Worm (Caenorhabditis elegans) whole organism, L1 larva: Measurements from ENCODE around the gene lec-7.

ENCODE experiments used
- C34B4.2 ChIP-seq: sonication (generic microtip); optimal IDR thresholded peaks from 2 replicates; lab custom pipeline; 2017; ENCODE audit warnings: mild to moderate bottlenecking, missing genetic modification characterization, missing compliant biosample characterization
- F16B12.6 ChIP-seq: fragments of 150-350 bp; optimal IDR thresholded peaks from 2 replicates; lab custom pipeline; 2014; ENCODE audit warnings: missing biosample characterization, missing genetic modification characterization
- alr-1 ChIP-seq: fragments of 200-800 bp; sonication (Bioruptor generic); optimal IDR thresholded peaks from 2 replicates; lab custom pipeline; 2018; ENCODE audit warnings: borderline replicate concordance, mild to moderate bottlenecking, missing genetic modification characterization, missing compliant biosample characterization
- aly-2 ChIP-seq: fragments of 150-350 bp; optimal IDR thresholded peaks from 2 replicates; lab custom pipeline; 2014; ENCODE audit warnings: missing biosample characterization, missing genetic modification characterization
- blmp-1 ChIP-seq: fragments of 150-350 bp; optimal IDR thresholded peaks from 2 replicates; lab custom pipeline; 2014; ENCODE audit warnings: missing biosample characterization, missing genetic modification characterization
- ceh-8 ChIP-seq: fragments of 200-800 bp; sonication (Bioruptor generic); optimal IDR thresholded peaks from 2 replicates; lab custom pipeline; 2018; ENCODE audit warnings: mild to moderate bottlenecking, missing genetic modification characterization, moderate library complexity, missing compliant biosample characterization
- ceh-88 ChIP-seq: fragments of 200-800 bp; sonication (Bioruptor generic); IDR thresholded peaks from 2 replicates; pipeline ENCODE4 v1.3.6; 2022; ENCODE audit warnings: missing genetic modification characterization, missing compliant biosample characterization
- dsc-1 ChIP-seq: sonication (generic microtip); optimal IDR thresholded peaks from 2 replicates; lab custom pipeline; 2016; ENCODE audit warnings: mild to moderate bottlenecking, missing genetic modification characterization, missing compliant biosample characterization
- efl-1 ChIP-seq, 4 experiments: fragments of 150-350 bp; optimal IDR thresholded peaks in 3 of 4; peaks in 1 of 4; 1 replicate in 1 of 4; 2 replicates in 3 of 4; lab custom pipeline; 2014; ENCODE audit warnings: missing biosample characterization in 2 of 4, missing genetic modification characterization in 2 of 4, missing genetic modification reagents in 2 of 4
- egl-13 ChIP-seq: sonication (generic microtip); optimal IDR thresholded peaks from 2 replicates; lab custom pipeline; 2016; ENCODE audit warnings: missing genotype, missing genetic modification reagents, missing genetic modification characterization, missing compliant biosample characterization
- egl-27 ChIP-seq, 2 experiments: fragments of 150-350 bp in 1 of 2; sonication (generic microtip); optimal IDR thresholded peaks; 3 replicates each; lab custom pipeline; 2017 to 2018; ENCODE audit warnings: missing biosample characterization in 2 of 2, missing genetic modification characterization in 2 of 2, missing genetic modification reagents in 2 of 2
- elt-3 ChIP-seq, 6 experiments: fragments of 150-350 bp in 1 of 6; sonication (generic microtip); optimal IDR thresholded peaks; 2 replicates each; lab custom pipeline; 2017 to 2018; ENCODE audit warnings: missing biosample characterization in 6 of 6, missing genetic modification characterization in 6 of 6, inconsistent platforms in 1 of 6
- fkh-4 ChIP-seq: sonication (generic microtip); optimal IDR thresholded peaks from 2 replicates; lab custom pipeline; 2016; ENCODE audit warnings: missing compliant biosample characterization, missing genetic modification characterization, borderline replicate concordance
- hlh-17 ChIP-seq: fragments of 200-800 bp; sonication (Bioruptor generic); optimal IDR thresholded peaks from 2 replicates; lab custom pipeline; 2018; ENCODE audit warnings: missing genetic modification characterization, mild to moderate bottlenecking, missing compliant biosample characterization, moderate library complexity, borderline replicate concordance
- hlh-4 ChIP-seq: sonication (generic microtip); optimal IDR thresholded peaks from 2 replicates; lab custom pipeline; 2016; ENCODE audit warnings: mild to moderate bottlenecking, missing genetic modification characterization, missing compliant biosample characterization
- hpl-2 ChIP-seq: fragments of 150-350 bp; optimal IDR thresholded peaks from 2 replicates; lab custom pipeline; 2014; ENCODE audit warnings: missing biosample characterization, missing genetic modification reagents, missing genetic modification characterization
- lin-13 ChIP-seq: fragments of 150-350 bp; optimal IDR thresholded peaks from 2 replicates; lab custom pipeline; 2014; ENCODE audit warnings: missing biosample characterization, missing genetic modification reagents, missing genetic modification characterization
- lin-14 ChIP-seq: fragments of 200-800 bp; sonication (Bioruptor generic); optimal IDR thresholded peaks from 2 replicates; lab custom pipeline; 2018; ENCODE audit warnings: mild to moderate bottlenecking, missing genetic modification characterization, moderate library complexity, missing compliant biosample characterization
- lin-35 ChIP-seq, 2 experiments: fragments of 150-350 bp; optimal IDR thresholded peaks; 2 replicates each; lab custom pipeline; 2014; ENCODE audit warnings: missing biosample characterization in 2 of 2, missing genetic modification characterization in 2 of 2, missing genetic modification reagents in 2 of 2
- lin-39 ChIP-seq: fragments of 150-350 bp; optimal IDR thresholded peaks from 2 replicates; lab custom pipeline; 2014; ENCODE audit warnings: missing biosample characterization, missing genetic modification reagents, missing genetic modification characterization
- lir-3 ChIP-seq: sonication (generic microtip); optimal IDR thresholded peaks from 2 replicates; lab custom pipeline; 2016; ENCODE audit warnings: mild to moderate bottlenecking, missing genetic modification characterization, moderate library complexity, missing compliant biosample characterization; ENCODE audit not compliant: poor library complexity
- lsy-2 ChIP-seq, 2 experiments: fragments of 150-350 bp; optimal IDR thresholded peaks; 2 replicates each; lab custom pipeline; 2014; ENCODE audit warnings: missing biosample characterization in 2 of 2, missing genetic modification characterization in 2 of 2
- mdl-1 ChIP-seq, 2 experiments: fragments of 150-350 bp; optimal IDR thresholded peaks; 2 replicates each; lab custom pipeline; 2014 to 2017; ENCODE audit warnings: missing biosample characterization in 2 of 2, missing genetic modification characterization in 2 of 2, inconsistent platforms in 1 of 2
- nhr-11 ChIP-seq: fragments of 150-350 bp; optimal IDR thresholded peaks from 2 replicates; lab custom pipeline; 2014; ENCODE audit warnings: missing biosample characterization, missing genetic modification characterization
- nhr-12 ChIP-seq: sonication (generic microtip); optimal IDR thresholded peaks from 2 replicates; lab custom pipeline; 2017; ENCODE audit warnings: missing biosample characterization, missing genetic modification characterization
- nhr-19 ChIP-seq: fragments of 200-800 bp; sonication (Bioruptor generic); conservative IDR thresholded peaks from 2 replicates; pipeline ENCODE4 v1.3.6; 2022; ENCODE audit warnings: missing genetic modification characterization, missing compliant biosample characterization
- nhr-20 ChIP-seq: sonication (generic microtip); optimal IDR thresholded peaks from 2 replicates; lab custom pipeline; 2016; ENCODE audit warnings: mild to moderate bottlenecking, missing genetic modification characterization, missing compliant biosample characterization
- nhr-28 ChIP-seq: fragments of 150-350 bp; optimal IDR thresholded peaks from 2 replicates; lab custom pipeline; 2014; ENCODE audit warnings: missing biosample characterization, missing genetic modification characterization
- nhr-47 ChIP-seq: sonication (generic microtip); optimal IDR thresholded peaks from 2 replicates; lab custom pipeline; 2016; ENCODE audit warnings: mild to moderate bottlenecking, missing genetic modification characterization, moderate library complexity, missing compliant biosample characterization
- nhr-71 ChIP-seq: sonication (generic microtip); optimal IDR thresholded peaks from 2 replicates; lab custom pipeline; 2016; ENCODE audit warnings: mild to moderate bottlenecking, missing genetic modification characterization, moderate library complexity, missing compliant biosample characterization
- nhr-76 ChIP-seq: sonication (generic microtip); optimal IDR thresholded peaks from 2 replicates; lab custom pipeline; 2017; ENCODE audit warnings: missing biosample characterization, missing genetic modification characterization
- nhr-90 ChIP-seq: sonication (generic microtip); optimal IDR thresholded peaks from 2 replicates; lab custom pipeline; 2016; ENCODE audit warnings: mild to moderate bottlenecking, missing genetic modification characterization, missing compliant biosample characterization; ENCODE audit not compliant: poor library complexity
- pag-3 ChIP-seq: sonication (generic microtip); optimal IDR thresholded peaks from 2 replicates; lab custom pipeline; 2017; ENCODE audit warnings: missing genetic modification characterization, mild to moderate bottlenecking, missing compliant biosample characterization, antibody characterized with exemption, borderline replicate concordance; ENCODE audit not compliant: insufficient read depth
- pax-3 ChIP-seq: fragments of 200-800 bp; sonication (Bioruptor generic); optimal IDR thresholded peaks from 2 replicates; lab custom pipeline; 2018; ENCODE audit warnings: mild to moderate bottlenecking, missing genetic modification characterization, moderate library complexity, missing compliant biosample characterization
- rnt-1 ChIP-seq: sonication (generic microtip); optimal IDR thresholded peaks from 2 replicates; lab custom pipeline; 2016; ENCODE audit warnings: mild to moderate bottlenecking, missing genetic modification characterization, moderate library complexity, missing compliant biosample characterization
- snpc-4 ChIP-seq: fragments of 150-350 bp; optimal IDR thresholded peaks from 2 replicates; lab custom pipeline; 2014; ENCODE audit warnings: missing biosample characterization, missing genetic modification characterization
- snu-23 ChIP-seq: sonication (generic microtip); optimal IDR thresholded peaks from 2 replicates; lab custom pipeline; 2016; ENCODE audit warnings: missing genetic modification characterization, missing compliant biosample characterization
- sox-4 ChIP-seq: sonication (generic microtip); optimal IDR thresholded peaks from 2 replicates; lab custom pipeline; 2016; ENCODE audit warnings: missing genetic modification characterization, missing compliant biosample characterization
- sup-37 ChIP-seq: fragments of 200-800 bp; sonication (Bioruptor generic); optimal IDR thresholded peaks from 2 replicates; lab custom pipeline; 2018; ENCODE audit warnings: mild to moderate bottlenecking, missing genetic modification characterization, missing compliant biosample characterization
- swsn-7 ChIP-seq: sonication (generic microtip); optimal IDR thresholded peaks from 2 replicates; lab custom pipeline; 2016; ENCODE audit warnings: missing genetic modification characterization, missing compliant biosample characterization
- tbx-2 ChIP-seq: sonication (generic microtip); optimal IDR thresholded peaks from 2 replicates; lab custom pipeline; 2016; ENCODE audit warnings: missing genetic modification characterization, missing compliant biosample characterization
- unc-130 ChIP-seq: fragments of 150-350 bp; optimal IDR thresholded peaks from 2 replicates; lab custom pipeline; 2017; ENCODE audit warnings: missing biosample characterization, missing genetic modification characterization, inconsistent platforms
- unc-30 ChIP-seq: sonication (generic microtip); optimal IDR thresholded peaks from 2 replicates; lab custom pipeline; 2017; ENCODE audit warnings: missing biosample characterization, missing genetic modification characterization
- unc-86 ChIP-seq: sonication (generic microtip); optimal IDR thresholded peaks from 2 replicates; lab custom pipeline; 2016; ENCODE audit warnings: missing genetic modification characterization, missing compliant biosample characterization
- vab-15 ChIP-seq: sonication (generic microtip); optimal IDR thresholded peaks from 2 replicates; lab custom pipeline; 2017; ENCODE audit warnings: missing genotype, mild to moderate bottlenecking, missing genetic modification characterization, missing compliant biosample characterization
- xbp-1 ChIP-seq: sonication (generic microtip); optimal IDR thresholded peaks from 2 replicates; lab custom pipeline; 2016; ENCODE audit warnings: missing genetic modification characterization, missing compliant biosample characterization
- zag-1 ChIP-seq: fragments of 150-350 bp; optimal IDR thresholded peaks from 2 replicates; lab custom pipeline; 2014; ENCODE audit warnings: missing biosample characterization, missing genetic modification characterization
- zip-4 ChIP-seq: fragments of 200-800 bp; sonication (Bioruptor generic); optimal IDR thresholded peaks from 2 replicates; lab custom pipeline; 2018; ENCODE audit warnings: mild to moderate bottlenecking, missing genetic modification characterization, moderate library complexity, missing compliant biosample characterization
- ztf-4 ChIP-seq: fragments of 150-350 bp; optimal IDR thresholded peaks from 2 replicates; lab custom pipeline; 2014; ENCODE audit warnings: missing biosample characterization, missing genetic modification characterization

Gene lec-7

ce11 chrX:9822606-9823264 lies 29.1 kb upstream of the lec-7 start (continued):
- TF ChIP-seq pag-3 (tag; lab: Kevin White, UChicago) (no peak), egl-13 (no peak), lsy-2 (tag; optimal IDR thresholded peaks at IDR 0.05; lab: Kevin White, UChicago) (peak; percentile 27 to 67), ztf-4 (tag; lab: Kevin White, UChicago) (no peak), fkh-4 (no peak), nhr-20 (peak; percentile 64), nhr-28 (tag; lab: Kevin White, UChicago) (no peak), ceh-8 (GFP tag; lab: Kevin White, UChicago) (no peak), hlh-17 (GFP tag; lab: Kevin White, UChicago) (no peak), hlh-4 (tag; lab: Kevin White, UChicago) (no peak), snpc-4 (tag; lab: Kevin White, UChicago) (no peak), zag-1 (tag; lab: Kevin White, UChicago) (no peak), nhr-19 (GFP tag; lab: Robert Waterston, UW) (peak; percentile 25; the same call in 1 of the 2 replicates), C34B4.2 (tag; lab: Kevin White, UChicago) (no peak), nhr-47 (tag; lab: Kevin White, UChicago) (peak; percentile 29), nhr-76 (tag; lab: Kevin White, UChicago) (no peak), mdl-1 (tag; optimal IDR thresholded peaks at IDR 0.05; lab: Kevin White, UChicago) (no peak), nhr-11 (no peak), aly-2 (tag; lab: Kevin White, UChicago) (no peak), lin-35 (GFP tag; optimal IDR thresholded peaks at IDR 0.05; lab: Kevin White, UChicago) (peak; percentile 36 to 60), lir-3 (peak; percentile 55), dsc-1 (tag; lab: Kevin White, UChicago) (peak; percentile 25), rnt-1 (tag; lab: Kevin White, UChicago) (peak; percentile 60), lin-13 (GFP tag; lab: Kevin White, UChicago) (no peak), nhr-90 (peak; percentile 33), lin-14 (GFP tag; lab: Kevin White, UChicago) (peak; percentile 89), hpl-2 (GFP tag; lab: Kevin White, UChicago) (no peak), lin-39 (tag; lab: Kevin White, UChicago) (no peak), snu-23 (GFP tag; lab: Kevin White, UChicago) (peak; percentile 76), nhr-12 (tag; lab: Kevin White, UChicago) (no peak), efl-1 (optimal IDR thresholded peaks at IDR 0.05; lab: Kevin White, UChicago) (peak in 1 of 2 experiments; percentile 51), efl-1 (GFP tag; optimal IDR thresholded peaks at IDR 0.05 in 1 of 2; lab: Kevin White, UChicago) (peak in 1 of 2 experiments; percentile 47), xbp-1 (tag; lab: Kevin White, UChicago) (peak; percentile 54), ceh-88 (GFP tag; lab: Robert Waterston, UW) (no peak), tbx-2 (tag; lab: Kevin White, UChicago) (peak; percentile 45), alr-1 (tag; lab: Kevin White, UChicago) (no peak), zip-4 (GFP tag; lab: Kevin White, UChicago) (no peak), unc-30 (no peak), pax-3 (tag; lab: Kevin White, UChicago) (no peak), swsn-7 (tag; lab: Kevin White, UChicago) (peak; percentile 50), vab-15 (tag; lab: Kevin White, UChicago) (no peak), blmp-1 (tag; lab: Kevin White, UChicago) (peak; percentile 56), elt-3 (tag; optimal IDR thresholded peaks at IDR 0.05; lab: Kevin White, UChicago) (no peak), nhr-71 (tag; lab: Kevin White, UChicago) (peak; percentile 71), sup-37 (GFP tag; lab: Kevin White, UChicago) (no peak), sox-4 (tag; lab: Kevin White, UChicago) (no peak), unc-86 (tag; lab: Kevin White, UChicago) (no peak), unc-130 (tag; lab: Kevin White, UChicago) (peak; percentile 10), F16B12.6 (tag; lab: Kevin White, UChicago) (no peak), egl-27 (tag; optimal IDR thresholded peaks at IDR 0.05; lab: Kevin White, UChicago) (peak; percentile 0 to 22)
- TF ChIP-seq, all 84 proteins: peak for 27
